Fruit fly (Drosophila melanogaster): ENCODE results near the gene CG2698.

CG2698 gene

dm6 chr3R:7962778-7963494 lies 38.4 kb upstream of the CG2698 start (continued):
- TF ChIP-seq CG12071 (GFP tag; optimal IDR thresholded peaks at IDR 0.05) = no peak
- no peak for TF ChIP-seq CG34224 (GFP tag; IDR thresholded peaks at IDR 0.05; ENCODE audit: partially characterized antibody)
- peak; percentile 82 for TF ChIP-seq CG9727 (GFP tag; optimal IDR thresholded peaks at IDR 0.05)
- TF ChIP-seq CG4617 (GFP tag; optimal IDR thresholded peaks at IDR 0.05; ENCODE audit: borderline replicate concordance) = peak; percentile 10
- TF ChIP-seq Ada2b (GFP tag; IDR thresholded peaks at IDR 0.05) = 0 out of 2 replicates have a peak, but pooled peaks have one; percentile 2
- no peak; the same call in 1 of the 2 replicates for TF ChIP-seq rib (GFP tag; IDR thresholded peaks at IDR 0.05)
- no peak for TF ChIP-seq CG6175 (GFP tag; IDR thresholded peaks at IDR 0.05)
- 0 out of 2 replicates have a peak, but pooled peaks have one; percentile 22 for TF ChIP-seq E2f1 (GFP tag; IDR thresholded peaks at IDR 0.05)
- peak; percentile 6 for TF ChIP-seq CG12659 (GFP tag; optimal IDR thresholded peaks at IDR 0.05)
- TF ChIP-seq Optix (GFP tag; IDR thresholded peaks at IDR 0.05) = 0 out of 3 replicates have a peak, but pooled peaks have one; percentile 15
- TF ChIP-seq CG18764 (GFP tag; optimal IDR thresholded peaks at IDR 0.05) = no peak
- no peak for TF ChIP-seq Myb (GFP tag; optimal IDR thresholded peaks at IDR 0.05)

dm6 chr3R:7963495-7964132 lies 37.7 kb upstream of the CG2698 start:
- peak; percentile 36 for TF ChIP-seq corto (GFP tag; optimal IDR thresholded peaks at IDR 0.05)
- TF ChIP-seq D (optimal IDR thresholded peaks at IDR 0.05) = peak; percentile 68
- TF ChIP-seq D (GFP tag; optimal IDR thresholded peaks at IDR 0.05) = no peak
- TF ChIP-seq CG17186 (GFP tag; optimal IDR thresholded peaks at IDR 0.05) = no peak
- TF ChIP-seq CG10267 (tag; optimal IDR thresholded peaks at IDR 0.05) = no peak
- TF ChIP-seq CG8478 (optimal IDR thresholded peaks at IDR 0.05) = peak; percentile 83
- peak; percentile 94 for TF ChIP-seq cg (GFP tag; optimal IDR thresholded peaks at IDR 0.05)
- TF ChIP-seq sr (GFP tag; IDR thresholded peaks at IDR 0.05) = peak; percentile 50; the same call in 1 of the 3 replicates
- TF ChIP-seq Drgx (GFP tag; IDR thresholded peaks at IDR 0.05) = peak; percentile 15; the same call in 1 of the 2 replicates
- 0 out of 3 replicates have a peak, but pooled peaks have one; percentile 35 for TF ChIP-seq Opbp (GFP tag; IDR thresholded peaks at IDR 0.05; ENCODE audit: partially characterized antibody)
- peak; percentile 31 for TF ChIP-seq lbe (GFP tag; optimal IDR thresholded peaks at IDR 0.05)
- peak; percentile 97 for TF ChIP-seq Nf-YB (GFP tag; optimal IDR thresholded peaks at IDR 0.05)
- no peak for TF ChIP-seq CG7987 (GFP tag; optimal IDR thresholded peaks at IDR 0.05)
- peak; percentile 91 for TF ChIP-seq Nf-YC (tag; optimal IDR thresholded peaks at IDR 0.05)
- peak; percentile 93 for TF ChIP-seq CG4360 (GFP tag; IDR thresholded peaks at IDR 0.05)
- no peak for TF ChIP-seq psq (GFP tag; optimal IDR thresholded peaks at IDR 0.05)
- TF ChIP-seq aop (GFP tag; IDR thresholded peaks at IDR 0.05) = 0 out of 2 replicates have a peak, but pooled peaks have one; percentile 23
- TF ChIP-seq scrt (GFP tag; optimal IDR thresholded peaks at IDR 0.05) = no peak
- peak; percentile 98 for TF ChIP-seq CG5180 (GFP tag; optimal IDR thresholded peaks at IDR 0.05)
- peak; percentile 66; the same call in 1 of the 2 replicates for TF ChIP-seq Nf-YA (GFP tag; IDR thresholded peaks at IDR 0.05)

- no peak for TF ChIP-seq tna (GFP tag; IDR thresholded peaks at IDR 0.05; ENCODE audit: partially characterized antibody)
- TF ChIP-seq CG14050 (GFP tag; IDR thresholded peaks at IDR 0.05) = no peak
- no peak for TF ChIP-seq ab (GFP tag; optimal IDR thresholded peaks at IDR 0.05)
- TF ChIP-seq cato (GFP tag; optimal IDR thresholded peaks at IDR 0.05; ENCODE audit: borderline replicate concordance) = no peak
- no peak for TF ChIP-seq CG8944 (GFP tag; optimal IDR thresholded peaks at IDR 0.05)
- TF ChIP-seq CG17612 (GFP tag; IDR thresholded peaks at IDR 0.05) = no peak
- TF ChIP-seq C15 (GFP tag; IDR thresholded peaks at IDR 0.05) = no peak
- no peak for TF ChIP-seq CG3065 (GFP tag; optimal IDR thresholded peaks at IDR 0.05)
- TF ChIP-seq ftz-f1 (GFP tag; optimal IDR thresholded peaks at IDR 0.05) = no peak
- TF ChIP-seq Dbx (GFP tag; IDR thresholded peaks at IDR 0.05) = no peak
- TF ChIP-seq CG2199 (GFP tag; IDR thresholded peaks at IDR 0.05) = 0 out of 3 replicates have a peak, but pooled peaks have one; percentile 69
- peak; percentile 24 for TF ChIP-seq kay (GFP tag; optimal IDR thresholded peaks at IDR 0.05)
- TF ChIP-seq Lim3 (GFP tag; IDR thresholded peaks at IDR 0.05) = no peak
- no peak for TF ChIP-seq ken (GFP tag; IDR thresholded peaks at IDR 0.05)
- TF ChIP-seq cwo (GFP tag; optimal IDR thresholded peaks at IDR 0.05) = peak; percentile 6
- 0 out of 3 replicates have a peak, but pooled peaks have one; percentile 16 for TF ChIP-seq row (GFP tag; IDR thresholded peaks at IDR 0.05)
Observed at dm6 chr3R:7964751-7965319, 36.5 kb upstream of the CG2698 start.

Measured in whole organism, embryonic.